Fruit fly (Drosophila melanogaster): Measurements from ENCODE around the gene CG6729.

DNA sequence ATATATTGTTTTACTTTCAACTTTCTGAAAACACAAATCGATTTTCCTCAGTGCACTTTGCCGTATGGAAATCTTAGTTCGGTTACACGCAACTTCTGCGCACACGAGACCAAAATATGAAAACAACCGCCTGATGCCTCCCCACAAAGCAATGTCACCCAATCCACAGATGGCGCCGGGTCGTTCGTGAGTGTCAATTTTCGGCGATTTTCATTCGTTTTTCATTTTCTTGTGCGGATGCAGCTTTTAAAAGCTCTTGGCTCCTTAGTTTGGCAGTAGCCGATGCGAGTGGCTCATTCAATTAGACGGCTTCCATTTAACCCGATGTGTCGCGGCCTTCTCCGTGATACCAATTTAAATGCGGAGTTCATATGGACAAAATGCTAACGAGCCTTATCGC, 19.8 kb downstream of the CG6729 start, which contains the start of gene CG6431:
- TF ChIP-seq psq (optimal IDR thresholded peaks at IDR 0.05) (no peak), Dll (optimal IDR thresholded peaks at IDR 0.05) (no peak), usp (GFP tag; optimal IDR thresholded peaks at IDR 0.05) (no peak), CG8478 (optimal IDR thresholded peaks at IDR 0.05) (no peak), EcR (GFP tag; optimal IDR thresholded peaks at IDR 0.05) (no peak), pan (optimal IDR thresholded peaks at IDR 0.05) (no peak)

Measured in whole organism.